Fruit fly (Drosophila melanogaster): Measurements from ENCODE around the gene AttD.

AttD gene

dm6 chr3R:17617976-17618308 lies 7.1 kb upstream of the AttD start:
- TF ChIP-seq CG15514 (GFP tag; optimal IDR thresholded peaks at IDR 0.05) (no peak), bowl (GFP tag; IDR thresholded peaks at IDR 0.05) (no peak), Vsx1 (GFP tag; optimal IDR thresholded peaks at IDR 0.05) (no peak), sens (GFP tag) (peak; percentile 57), CG6254 (GFP tag; optimal IDR thresholded peaks at IDR 0.05) (no peak), CG6765 (GFP tag; optimal IDR thresholded peaks at IDR 0.05) (no peak), H2.0 (GFP tag; IDR thresholded peaks at IDR 0.05) (no peak), dysf (GFP tag; IDR thresholded peaks at IDR 0.05) (no peak), trem (tag; optimal IDR thresholded peaks at IDR 0.05) (no peak), CG17186 (GFP tag; optimal IDR thresholded peaks at IDR 0.05) (no peak), Side (GFP tag; optimal IDR thresholded peaks at IDR 0.05) (no peak), ken (GFP tag; IDR thresholded peaks at IDR 0.05) (no peak), hkb (optimal IDR thresholded peaks at IDR 0.05) (no peak), hkb (GFP tag; IDR thresholded peaks at IDR 0.05) (no peak), CG12219 (GFP tag; optimal IDR thresholded peaks at IDR 0.05) (no peak), zfh2 (GFP tag; optimal IDR thresholded peaks at IDR 0.05) (no peak), twi (tag; optimal IDR thresholded peaks at IDR 0.05) (no peak), CG2889 (GFP tag; IDR thresholded peaks at IDR 0.05) (no peak), CG6854 (GFP tag; optimal IDR thresholded peaks at IDR 0.05) (no peak), CG6272 (GFP tag; IDR thresholded peaks at IDR 0.05) (no peak), HLHmδ (GFP tag; optimal IDR thresholded peaks at IDR 0.05) (no peak), CG14667 (GFP tag; IDR thresholded peaks at IDR 0.05) (no peak), da (GFP tag; optimal IDR thresholded peaks at IDR 0.05) (no peak), ind (GFP tag; optimal IDR thresholded peaks at IDR 0.05) (no peak), MTF-1 (GFP tag; optimal IDR thresholded peaks at IDR 0.05; ENCODE audit: borderline replicate concordance) (no peak), CG2202 (tag; optimal IDR thresholded peaks at IDR 0.05) (no peak), CG17802 (tag; optimal IDR thresholded peaks at IDR 0.05) (no peak), ttk (GFP tag; IDR thresholded peaks at IDR 0.05) (no peak), yki (optimal IDR thresholded peaks at IDR 0.05) (no peak), CG10431 (GFP tag; optimal IDR thresholded peaks at IDR 0.05) (no peak), lmd (GFP tag; IDR thresholded peaks at IDR 0.05) (no peak), CG16815 (GFP tag; optimal IDR thresholded peaks at IDR 0.05) (no peak), CG2129 (GFP tag; IDR thresholded peaks at IDR 0.05; ENCODE audit: partially characterized antibody) (peak; percentile 21; the same call in 1 of the 2 replicates), CG9609 (GFP tag; optimal IDR thresholded peaks at IDR 0.05) (no peak), emc (GFP tag; optimal IDR thresholded peaks at IDR 0.05) (no peak), CG13775 (GFP tag; optimal IDR thresholded peaks at IDR 0.05) (no peak), CG7357 (GFP tag; IDR thresholded peaks at IDR 0.05) (no peak), tap (tag; optimal IDR thresholded peaks at IDR 0.05) (no peak), CG13287 (GFP tag; IDR thresholded peaks at IDR 0.05; ENCODE audit: partially characterized antibody) (peak; percentile 42; the same call in 1 of the 2 replicates), Hand (GFP tag; optimal IDR thresholded peaks at IDR 0.05) (no peak), lbe (GFP tag; optimal IDR thresholded peaks at IDR 0.05) (no peak), CG4730 (GFP tag; IDR thresholded peaks at IDR 0.05) (no peak), CG30403 (GFP tag; optimal IDR thresholded peaks at IDR 0.05) (no peak), tx (GFP tag; optimal IDR thresholded peaks at IDR 0.05) (no peak), dimm (GFP tag; IDR thresholded peaks at IDR 0.05) (no peak), CG11695 (GFP tag; IDR thresholded peaks at IDR 0.05) (no peak), maf-S (GFP tag; optimal IDR thresholded peaks at IDR 0.05) (no peak), Med (GFP tag) (peak; percentile 51), fd102C (GFP tag; optimal IDR thresholded peaks at IDR 0.05) (no peak), Dref (GFP tag; IDR thresholded peaks at IDR 0.05) (no peak), CG1832 (GFP tag; optimal IDR thresholded peaks at IDR 0.05) (no peak), bcd (GFP tag; optimal IDR thresholded peaks at IDR 0.05) (no peak), Dad (GFP tag; optimal IDR thresholded peaks at IDR 0.05) (no peak), wek (GFP tag; optimal IDR thresholded peaks at IDR 0.05) (no peak)
